Worm (Caenorhabditis elegans) whole organism, L4 larva: Measurements from ENCODE around the gene chil-13.

Experiments
- egl-27 ChIP-seq: sonication (generic microtip); optimal IDR thresholded peaks from 3 replicates; lab custom pipeline; 2017; ENCODE audit warnings: missing biosample characterization, missing genetic modification reagents, missing genetic modification characterization
- nhr-41 ChIP-seq: fragments of 200-800 bp; sonication (Bioruptor generic); IDR thresholded peaks from 2 replicates; pipeline ENCODE4 v1.3.6; 2022; ENCODE audit warnings: missing genetic modification reagents, missing genetic modification characterization, missing compliant biosample characterization

- no peak for TF ChIP-seq egl-27 (tag; lab: Kevin White, UChicago)
- TF ChIP-seq nhr-41 (GFP tag; lab: Robert Waterston, UW): no peak
Observed at ce11 chrII:9485081-9485730, 47.1 kb upstream of the chil-13 start.
